Fruit fly (Drosophila melanogaster) whole organism, pupa: ENCODE results near the gene CG7016.

Experiments
- CG12605 ChIP-seq: fragments of 200-800 bp; sonication (Bioruptor generic); IDR thresholded peaks from 2 replicates; pipeline ENCODE4 v1.3.6; 2022; ENCODE audit warnings: missing biosample characterization, missing genetic modification characterization
- CG34367 ChIP-seq: fragments of 200-800 bp; sonication (Bioruptor generic); optimal IDR thresholded peaks from 2 replicates; lab custom pipeline; 2018; ENCODE audit warnings: missing biosample characterization, mild to moderate bottlenecking, missing genetic modification characterization
- CG8159 ChIP-seq: fragments of 200-800 bp; sonication (Bioruptor generic); optimal IDR thresholded peaks from 3 replicates; lab custom pipeline; 2018; ENCODE audit warnings: missing biosample characterization, mild to moderate bottlenecking, missing genetic modification characterization, moderate library complexity
- CG8301 ChIP-seq: fragments of 200-800 bp; sonication (Bioruptor generic); optimal IDR thresholded peaks from 2 replicates; lab custom pipeline; 2018; ENCODE audit warnings: missing biosample characterization, mild to moderate bottlenecking, missing genetic modification characterization
- Ets98B ChIP-seq: fragments of 200-800 bp; sonication (Bioruptor generic); IDR thresholded peaks from 2 replicates; pipeline ENCODE4 v1.3.6; 2022; ENCODE audit warnings: missing biosample characterization, missing genetic modification characterization
- Pif1A ChIP-seq: fragments of 200-800 bp; sonication (Bioruptor generic); optimal IDR thresholded peaks from 3 replicates; lab custom pipeline; 2016; ENCODE audit warnings: missing biosample characterization, missing genetic modification characterization
- Pif1B ChIP-seq: fragments of 200-800 bp; sonication (Bioruptor generic); optimal IDR thresholded peaks from 3 replicates; lab custom pipeline; 2016; ENCODE audit warnings: missing biosample characterization, missing genetic modification characterization

DNA sequence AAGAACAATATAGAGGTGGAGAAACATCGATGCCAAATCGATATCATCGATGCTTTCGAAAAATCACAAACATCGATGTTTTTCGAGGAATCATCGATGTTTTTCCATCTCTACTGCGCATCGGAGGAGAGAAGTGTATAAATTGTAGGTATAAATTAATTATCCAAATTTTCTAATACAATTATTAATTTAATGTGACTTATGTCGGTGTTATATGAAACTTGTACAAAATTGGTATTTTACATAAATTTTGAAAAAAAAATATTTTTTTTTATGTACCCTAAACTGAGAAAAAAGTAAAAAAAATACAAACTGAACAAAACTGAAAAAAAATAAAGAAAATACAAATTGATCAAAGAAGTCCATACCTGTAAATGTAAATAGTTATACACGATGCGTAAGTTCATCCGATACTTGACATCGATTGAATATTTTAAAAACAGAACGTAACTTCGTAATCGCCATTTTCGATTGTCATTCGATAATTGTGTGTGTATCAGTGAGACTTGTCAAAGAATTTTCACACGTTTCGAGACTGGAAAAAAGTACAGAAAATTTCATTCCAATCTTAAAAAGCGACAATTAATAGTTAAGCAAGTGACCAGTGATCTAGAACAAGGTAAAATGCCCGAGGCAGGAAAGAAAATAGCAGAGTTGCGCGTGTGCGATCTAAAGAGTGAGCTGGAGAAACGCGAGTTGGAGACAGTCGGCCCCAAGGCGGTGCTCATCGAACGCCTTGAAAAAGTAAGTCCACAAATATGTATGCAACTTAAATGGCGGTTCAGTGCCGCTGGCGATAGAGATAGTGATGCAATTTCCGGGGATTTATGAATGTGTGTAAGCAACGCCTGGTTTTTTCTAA is 45.5 kb upstream of the CG7016 start, which contains the start of the genes CG5808 and Saf-B:
- TF ChIP-seq Pif1A (no peak), CG34367 (tag; lab: Kevin White, UChicago) (no peak), CG12605 (GFP tag; lab: Robert Waterston, UW) (no peak), CG8159 (tag; lab: Kevin White, UChicago) (no peak), Pif1B (GFP tag; lab: Kevin White, UChicago) (no peak), Ets98B (GFP tag; lab: Robert Waterston, UW) (no peak; the same call in 1 of the 2 replicates), CG8301 (no peak)
